Fruit fly (Drosophila melanogaster): Measurements from ENCODE around the gene odd.

The odd gene

DNA sequence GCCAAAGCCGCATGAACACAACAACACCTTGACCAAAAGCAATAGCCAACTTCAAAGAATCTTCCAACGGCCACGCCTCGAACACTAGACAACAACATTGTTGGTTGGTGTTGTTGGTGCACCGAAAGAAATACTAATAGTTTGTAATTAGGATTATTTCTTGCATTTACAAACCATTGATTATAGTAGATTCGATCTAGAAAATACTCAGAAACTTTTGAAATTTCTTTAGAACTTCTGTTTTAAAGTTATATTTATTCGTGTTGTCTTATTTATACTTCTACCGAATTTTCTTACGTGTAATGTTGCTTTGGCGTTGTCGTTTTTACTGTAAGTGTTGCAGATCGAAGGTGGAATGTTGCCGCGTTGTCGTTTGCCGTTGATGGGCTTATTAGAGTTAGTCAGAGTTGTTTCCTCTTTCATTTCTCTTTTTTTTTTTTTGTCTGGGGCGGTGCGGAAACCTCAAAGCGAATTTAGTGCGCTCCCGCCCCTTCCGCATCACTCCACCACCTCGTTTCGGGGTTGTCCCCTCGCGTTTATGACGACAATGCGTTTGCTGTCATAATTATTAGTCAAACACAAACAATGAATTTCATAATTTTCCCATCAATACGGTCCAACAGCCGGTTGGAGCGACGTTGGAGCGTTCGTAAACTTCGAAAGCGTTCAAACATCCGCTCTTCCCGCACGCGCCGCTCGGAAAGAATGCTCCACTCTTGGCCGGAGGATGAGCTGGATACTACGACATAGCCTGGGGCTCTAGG lies 30.7 kb downstream of the odd start, which contains the start of gene CG43815:
Gene CG43815 (plus strand): TSS at position 532 of the 764 bp plus-strand sequence.
- no peak for TF ChIP-seq cnc (optimal IDR thresholded peaks at IDR 0.05)
- TF ChIP-seq CG7101 (tag; optimal IDR thresholded peaks at IDR 0.05): no peak
- no peak for TF ChIP-seq cic (GFP tag; optimal IDR thresholded peaks at IDR 0.05)

DNA sequence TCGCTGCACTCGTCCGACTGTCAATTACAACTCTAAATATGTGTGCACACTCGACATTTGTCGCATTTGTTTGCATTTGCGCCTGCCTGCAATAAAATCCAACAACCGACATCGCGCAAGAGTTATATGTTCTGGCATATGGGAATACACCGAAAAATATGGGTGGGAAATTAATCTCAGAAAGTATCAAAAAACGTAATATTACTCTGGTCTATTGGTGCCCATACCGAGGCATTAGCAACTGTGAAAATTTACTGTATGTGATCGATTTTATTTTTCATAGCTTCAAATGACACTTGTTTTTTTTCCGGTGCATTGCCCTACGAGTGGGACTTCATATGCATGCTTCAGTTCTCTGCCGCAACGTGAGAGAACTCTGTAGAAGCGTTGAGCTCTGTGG lies 32.6 kb downstream of the odd start:
- TF ChIP-seq Hr96 (GFP tag; optimal IDR thresholded peaks at IDR 0.05): peak; percentile 67
- TF ChIP-seq Crg-1 (GFP tag; optimal IDR thresholded peaks at IDR 0.05): no peak
- TF ChIP-seq tj (GFP tag; optimal IDR thresholded peaks at IDR 0.05): no peak
- TF ChIP-seq cic (GFP tag; optimal IDR thresholded peaks at IDR 0.05): no peak
- TF ChIP-seq kay (GFP tag; ENCODE audit: borderline replicate concordance): peak; percentile 86
- TF ChIP-seq CG12768 (GFP tag; optimal IDR thresholded peaks at IDR 0.05): peak; percentile 37
- no peak for TF ChIP-seq bab1 (GFP tag; optimal IDR thresholded peaks at IDR 0.05)
- TF ChIP-seq CG14711 (tag; optimal IDR thresholded peaks at IDR 0.05): peak; percentile 25
- no peak for TF ChIP-seq CG11617 (GFP tag; optimal IDR thresholded peaks at IDR 0.05)
- TF ChIP-seq toe (GFP tag; optimal IDR thresholded peaks at IDR 0.05): peak; percentile 32
- no peak for TF ChIP-seq CG1620 (GFP tag; optimal IDR thresholded peaks at IDR 0.05)
- peak; percentile 52 for TF ChIP-seq CG7101 (tag; optimal IDR thresholded peaks at IDR 0.05)
- TF ChIP-seq CG5204 (GFP tag; optimal IDR thresholded peaks at IDR 0.05): no peak

DNA sequence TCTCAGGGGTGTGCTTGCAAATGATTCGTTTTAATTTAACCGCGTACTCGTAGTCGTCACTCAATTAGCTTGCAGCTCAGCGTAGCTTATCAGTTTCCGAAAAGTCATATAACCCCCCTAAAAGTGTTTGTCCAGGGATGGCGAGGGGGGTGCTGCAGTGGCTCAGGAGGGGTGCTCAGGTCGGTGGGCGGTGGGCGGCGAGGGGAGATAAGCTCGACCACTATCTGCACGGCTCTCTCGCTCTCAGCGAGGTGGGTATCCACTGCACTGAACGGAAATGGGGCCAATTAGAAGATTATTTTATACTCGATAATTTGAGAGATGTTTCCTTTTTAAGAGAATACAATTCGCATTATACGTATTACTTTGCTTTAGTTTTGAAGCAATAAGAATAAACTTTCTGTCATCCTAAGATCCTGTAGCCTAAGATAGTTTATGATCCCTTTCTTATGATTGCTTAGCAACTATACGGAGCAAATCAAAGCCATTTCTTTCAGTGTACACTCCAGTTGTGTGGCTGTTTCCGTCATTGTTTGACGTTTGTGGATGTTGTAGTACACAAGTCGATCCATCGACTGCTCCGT lies 33.3 kb downstream of the odd start:
- TF ChIP-seq CG5204 (GFP tag; optimal IDR thresholded peaks at IDR 0.05) (peak; percentile 88), CG14711 (tag; optimal IDR thresholded peaks at IDR 0.05) (peak; percentile 50), CG33017 (tag; optimal IDR thresholded peaks at IDR 0.05) (peak; percentile 72), CG11617 (GFP tag; optimal IDR thresholded peaks at IDR 0.05) (peak; percentile 77), CG7045 (GFP tag; optimal IDR thresholded peaks at IDR 0.05) (peak; percentile 67), Crg-1 (GFP tag; optimal IDR thresholded peaks at IDR 0.05) (peak; percentile 3), tj (GFP tag; optimal IDR thresholded peaks at IDR 0.05) (peak; percentile 13), ovo (GFP tag; optimal IDR thresholded peaks at IDR 0.05) (no peak), Clk (GFP tag; optimal IDR thresholded peaks at IDR 0.05) (peak; percentile 77), CG12768 (GFP tag; optimal IDR thresholded peaks at IDR 0.05) (peak; percentile 71), bab1 (GFP tag; optimal IDR thresholded peaks at IDR 0.05) (no peak), cnc (optimal IDR thresholded peaks at IDR 0.05) (no peak), Hr96 (GFP tag; optimal IDR thresholded peaks at IDR 0.05) (peak; percentile 71), CG7101 (tag; optimal IDR thresholded peaks at IDR 0.05) (peak; percentile 72), cic (GFP tag; optimal IDR thresholded peaks at IDR 0.05) (peak; percentile 52), toe (GFP tag; optimal IDR thresholded peaks at IDR 0.05) (peak; percentile 67), CG1620 (GFP tag; optimal IDR thresholded peaks at IDR 0.05) (no peak), pad (GFP tag; optimal IDR thresholded peaks at IDR 0.05) (peak; percentile 7), Mnt (GFP tag; optimal IDR thresholded peaks at IDR 0.05) (peak; percentile 48), kay (GFP tag; ENCODE audit: borderline replicate concordance) (no peak)

dm6 chr2L:3572529-3573171 lies 33.9 kb downstream of the odd start:
- TF ChIP-seq kay (GFP tag; ENCODE audit: borderline replicate concordance) (peak; percentile 70), CG11617 (GFP tag; optimal IDR thresholded peaks at IDR 0.05) (no peak)

DNA sequence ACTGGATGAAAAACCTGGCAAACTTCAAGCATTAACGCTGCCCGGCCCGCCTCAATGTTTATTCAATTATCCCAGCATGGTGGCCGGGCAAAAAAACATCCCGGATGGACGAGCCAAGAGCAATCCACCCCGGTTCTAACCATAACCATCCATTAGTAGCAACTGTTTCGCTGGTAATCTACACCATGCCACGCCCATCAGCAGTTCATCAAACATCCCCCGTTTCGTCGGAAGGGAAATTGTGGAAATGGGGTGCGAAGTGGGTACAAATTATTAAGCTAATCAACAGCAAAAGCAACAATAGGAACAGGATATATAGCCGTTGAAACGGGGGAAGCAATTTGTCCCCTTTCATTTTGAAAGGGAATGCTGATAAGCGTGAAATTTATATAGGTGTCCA lies 35.1 kb downstream of the odd start:
- TF ChIP-seq ovo (GFP tag; optimal IDR thresholded peaks at IDR 0.05) (no peak), toe (GFP tag; optimal IDR thresholded peaks at IDR 0.05) (no peak), CG12768 (GFP tag; optimal IDR thresholded peaks at IDR 0.05) (no peak), CG1620 (GFP tag; optimal IDR thresholded peaks at IDR 0.05) (no peak), CG7045 (GFP tag; optimal IDR thresholded peaks at IDR 0.05) (no peak), pad (GFP tag; optimal IDR thresholded peaks at IDR 0.05) (no peak), Hr96 (GFP tag; optimal IDR thresholded peaks at IDR 0.05) (no peak), Clk (GFP tag; optimal IDR thresholded peaks at IDR 0.05) (no peak), cnc (optimal IDR thresholded peaks at IDR 0.05) (no peak), CG5204 (GFP tag; optimal IDR thresholded peaks at IDR 0.05) (no peak)

- TF ChIP-seq CG11617 (GFP tag; optimal IDR thresholded peaks at IDR 0.05): no peak
- TF ChIP-seq CG14711 (tag; optimal IDR thresholded peaks at IDR 0.05): no peak
- TF ChIP-seq pad (GFP tag; optimal IDR thresholded peaks at IDR 0.05): no peak
- no peak for TF ChIP-seq kay (GFP tag; ENCODE audit: borderline replicate concordance)
- TF ChIP-seq cnc (optimal IDR thresholded peaks at IDR 0.05): no peak
- TF ChIP-seq toe (GFP tag; optimal IDR thresholded peaks at IDR 0.05): no peak
- no peak for TF ChIP-seq CG7045 (GFP tag; optimal IDR thresholded peaks at IDR 0.05)
- TF ChIP-seq bab1 (GFP tag; optimal IDR thresholded peaks at IDR 0.05): no peak
- no peak for TF ChIP-seq tj (GFP tag; optimal IDR thresholded peaks at IDR 0.05)
- no peak for TF ChIP-seq Crg-1 (GFP tag; optimal IDR thresholded peaks at IDR 0.05)
- no peak for TF ChIP-seq Hr96 (GFP tag; optimal IDR thresholded peaks at IDR 0.05)
- no peak for TF ChIP-seq CG1620 (GFP tag; optimal IDR thresholded peaks at IDR 0.05)
- no peak for TF ChIP-seq Clk (GFP tag; optimal IDR thresholded peaks at IDR 0.05)
- no peak for TF ChIP-seq ovo (GFP tag; optimal IDR thresholded peaks at IDR 0.05)
- no peak for TF ChIP-seq CG33017 (tag; optimal IDR thresholded peaks at IDR 0.05)
Measured at dm6 chr2L:3570566-3570965, 36.0 kb downstream of the odd start.

Measured in whole organism, adult.